Fruit fly (Drosophila melanogaster) whole organism, adult: Measurements from ENCODE around the gene Ppm1.

Experiments used
- CG11617 ChIP-seq: fragments of 200-800 bp; sonication (Bioruptor generic); optimal IDR thresholded peaks from 2 replicates; lab custom pipeline; 2017; ENCODE audit warnings: mild to moderate bottlenecking, missing biosample characterization, missing genetic modification reagents, missing genetic modification characterization
- CG12768 ChIP-seq: fragments of 200-800 bp; sonication (Bioruptor generic); optimal IDR thresholded peaks from 2 replicates; lab custom pipeline; 2017; ENCODE audit warnings: missing biosample characterization, missing genetic modification characterization, mild to moderate bottlenecking, moderate library complexity, missing genetic modification reagents
- CG14711 ChIP-seq: fragments of 200-800 bp; sonication (Bioruptor generic); optimal IDR thresholded peaks from 2 replicates; lab custom pipeline; 2018; ENCODE audit warnings: missing biosample characterization, mild to moderate bottlenecking, missing genetic modification characterization, moderate library complexity
- CG1620 ChIP-seq: fragments of 200-800 bp; sonication (Bioruptor generic); optimal IDR thresholded peaks from 2 replicates; lab custom pipeline; 2016; ENCODE audit warnings: missing biosample characterization, missing genetic modification characterization
- CG33017 ChIP-seq: fragments of 200-800 bp; sonication (Bioruptor generic); optimal IDR thresholded peaks from 2 replicates; lab custom pipeline; 2018; ENCODE audit warnings: missing biosample characterization, mild to moderate bottlenecking, missing genetic modification characterization, moderate library complexity
- CG5204 ChIP-seq: fragments of 200-800 bp; sonication (Bioruptor generic); optimal IDR thresholded peaks from 2 replicates; lab custom pipeline; 2016; ENCODE audit warnings: missing biosample characterization, missing genetic modification characterization
- CG7045 ChIP-seq: fragments of 200-800 bp; sonication (Bioruptor generic); optimal IDR thresholded peaks from 2 replicates; lab custom pipeline; 2017; ENCODE audit warnings: missing biosample characterization, mild to moderate bottlenecking, missing genetic modification characterization
- CG7101 ChIP-seq: fragments of 200-800 bp; sonication (Bioruptor generic); optimal IDR thresholded peaks from 2 replicates; lab custom pipeline; 2018; ENCODE audit warnings: missing biosample characterization, mild to moderate bottlenecking, missing genetic modification characterization, moderate library complexity
- Clk ChIP-seq: fragments of 200-800 bp; sonication (Bioruptor generic); optimal IDR thresholded peaks from 2 replicates; lab custom pipeline; 2017; ENCODE audit warnings: missing biosample characterization, missing genetic modification characterization
- Crg-1 ChIP-seq: fragments of 200-800 bp; sonication (Bioruptor generic); optimal IDR thresholded peaks from 2 replicates; lab custom pipeline; 2016; ENCODE audit warnings: missing biosample characterization, missing genetic modification characterization
- Hr96 ChIP-seq: fragments of 200-800 bp; sonication (Bioruptor generic); optimal IDR thresholded peaks from 2 replicates; lab custom pipeline; 2016; ENCODE audit warnings: missing biosample characterization, missing genetic modification characterization
- Mnt ChIP-seq: fragments of 200-800 bp; sonication (Bioruptor generic); optimal IDR thresholded peaks from 2 replicates; lab custom pipeline; 2016; ENCODE audit warnings: missing biosample characterization, mild to moderate bottlenecking, missing genetic modification characterization
- bab1 ChIP-seq: fragments of 200-800 bp; sonication (Bioruptor generic); optimal IDR thresholded peaks from 3 replicates; lab custom pipeline; 2019; ENCODE audit warnings: missing biosample characterization, mild to moderate bottlenecking, missing genetic modification characterization, moderate library complexity
- cic ChIP-seq: fragments of 200-800 bp; sonication (Bioruptor generic); optimal IDR thresholded peaks from 2 replicates; lab custom pipeline; 2017; ENCODE audit warnings: missing biosample characterization, mild to moderate bottlenecking, missing genetic modification characterization, moderate library complexity
- cnc ChIP-seq, 2 experiments: fragments of >200 bp; optimal IDR thresholded peaks; 2 replicates each; lab custom pipeline; 2017
- kay ChIP-seq: fragments of 200-800 bp; sonication (Bioruptor generic); peaks from one replicate; lab custom pipeline; 2016; ENCODE audit warnings: missing biosample characterization, missing genetic modification characterization, borderline replicate concordance
- ovo ChIP-seq: fragments of 200-800 bp; sonication (Bioruptor generic); optimal IDR thresholded peaks from 2 replicates; lab custom pipeline; 2016; ENCODE audit warnings: missing biosample characterization, missing genetic modification characterization
- pad ChIP-seq: fragments of 200-800 bp; sonication (Bioruptor generic); optimal IDR thresholded peaks from 3 replicates; lab custom pipeline; 2017; ENCODE audit warnings: missing biosample characterization, missing genetic modification characterization, mild to moderate bottlenecking, moderate library complexity, missing genetic modification reagents
- tj ChIP-seq: fragments of 200-800 bp; sonication (Bioruptor generic); optimal IDR thresholded peaks from 3 replicates; lab custom pipeline; 2017; ENCODE audit warnings: missing biosample characterization, mild to moderate bottlenecking, missing genetic modification characterization, moderate library complexity
- toe ChIP-seq: fragments of 200-800 bp; sonication (Bioruptor generic); optimal IDR thresholded peaks from 2 replicates; lab custom pipeline; 2016; ENCODE audit warnings: missing biosample characterization, missing genetic modification characterization

The Ppm1 gene

DNA sequence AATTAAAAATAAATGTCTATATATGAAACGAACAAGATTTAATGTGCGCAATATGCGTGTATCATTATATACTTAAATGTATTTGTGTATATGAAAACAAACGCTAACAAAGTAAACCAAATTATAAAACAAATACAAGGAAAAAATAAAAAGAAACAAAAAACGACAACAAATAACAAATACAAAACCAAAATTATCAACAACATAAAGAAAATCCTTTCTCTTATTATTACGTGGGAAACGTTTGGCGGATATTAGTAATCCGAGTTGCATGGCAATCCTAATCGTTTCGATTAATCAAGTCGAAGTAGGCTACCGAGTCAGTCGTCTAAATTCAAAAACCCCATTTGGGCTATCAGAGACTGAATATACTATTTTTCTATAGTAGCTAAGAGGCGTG, at the start of gene Ppm1:
Gene Ppm1, plus strand, starts transcription at position 301 of the 400 bp plus-strand sequence.
- no peak for TF ChIP-seq Clk (GFP tag; lab: Kevin White, UChicago)
- no peak for TF ChIP-seq Mnt (GFP tag; lab: Kevin White, UChicago)
- TF ChIP-seq CG11617 (GFP tag; lab: Kevin White, UChicago) = no peak
- TF ChIP-seq CG12768 (GFP tag; lab: Kevin White, UChicago) = no peak
- no peak for TF ChIP-seq cic
- no peak for TF ChIP-seq kay (GFP tag; lab: Kevin White, UChicago)
- TF ChIP-seq CG7101 (tag; lab: Kevin White, UChicago) = no peak
- no peak for TF ChIP-seq CG14711 (tag; lab: Kevin White, UChicago)
- TF ChIP-seq CG1620 = no peak
- no peak for TF ChIP-seq tj (GFP tag; lab: Kevin White, UChicago)
- TF ChIP-seq Crg-1 (GFP tag; lab: Kevin White, UChicago) = no peak
- no peak for TF ChIP-seq pad (GFP tag; lab: Kevin White, UChicago)
- no peak for TF ChIP-seq CG33017 (tag; lab: Kevin White, UChicago)
- no peak for TF ChIP-seq toe (GFP tag; lab: Kevin White, UChicago)
- TF ChIP-seq ovo (GFP tag; lab: Kevin White, UChicago) = no peak
- TF ChIP-seq cnc (optimal IDR thresholded peaks at IDR 0.05; lab: Kevin White, UChicago) = no peak
- TF ChIP-seq CG5204 (GFP tag; lab: Kevin White, UChicago) = no peak
- no peak for TF ChIP-seq Hr96 (GFP tag; lab: Kevin White, UChicago)
- TF ChIP-seq bab1 (GFP tag; lab: Kevin White, UChicago) = no peak

DNA sequence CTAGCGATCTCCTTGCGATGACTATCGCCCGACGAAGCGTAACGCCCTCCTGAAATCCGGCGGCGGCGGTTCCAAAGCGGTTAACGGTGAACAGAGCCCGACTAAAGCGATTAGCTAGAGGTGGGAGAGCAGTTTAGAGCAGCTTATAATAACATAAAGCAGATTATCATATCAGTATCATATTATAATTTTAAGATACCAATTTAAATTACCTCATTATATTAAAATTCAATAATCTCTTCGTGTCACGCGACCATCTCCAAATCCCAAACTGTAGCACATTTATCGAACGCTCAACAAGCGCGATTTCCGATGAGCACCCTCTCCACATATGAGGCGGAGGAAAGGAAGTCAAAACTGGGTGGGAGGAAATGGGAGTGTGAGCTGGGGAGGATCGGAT, 47.3 kb upstream of the Ppm1 start:
- TF ChIP-seq CG5204 (GFP tag; lab: Kevin White, UChicago) = no peak
- no peak for TF ChIP-seq CG11617 (GFP tag; lab: Kevin White, UChicago)
- TF ChIP-seq cic = no peak
- no peak for TF ChIP-seq kay (GFP tag; lab: Kevin White, UChicago)
- TF ChIP-seq CG7045 (GFP tag; lab: Kevin White, UChicago) = no peak
- no peak for TF ChIP-seq CG7101 (tag; lab: Kevin White, UChicago)
- TF ChIP-seq Clk (GFP tag; lab: Kevin White, UChicago) = no peak
- TF ChIP-seq CG12768 (GFP tag; lab: Kevin White, UChicago) = no peak
- TF ChIP-seq cnc (optimal IDR thresholded peaks at IDR 0.05; lab: Kevin White, UChicago) = no peak

DNA sequence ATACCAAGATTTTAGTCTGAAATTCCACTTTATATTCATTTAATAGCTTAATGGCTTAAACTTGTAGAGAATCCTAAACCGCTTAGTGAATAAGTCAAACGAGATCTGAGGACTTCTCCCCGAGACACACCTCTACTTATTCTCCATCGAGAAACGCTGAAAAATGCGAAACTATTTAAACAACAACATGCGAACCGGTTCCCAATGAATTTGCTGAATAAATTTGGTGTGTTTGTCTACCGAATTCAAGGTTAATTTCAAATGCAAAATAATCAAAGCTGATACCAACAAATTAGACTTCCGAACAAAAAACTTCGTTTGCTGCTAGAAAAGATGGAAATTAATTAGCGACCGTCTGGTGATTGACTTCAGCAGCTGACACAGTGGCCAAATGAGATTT, 45.0 kb upstream of the Ppm1 start:
- TF ChIP-seq tj (GFP tag; lab: Kevin White, UChicago) = no peak
- TF ChIP-seq Mnt (GFP tag; lab: Kevin White, UChicago) = no peak
- TF ChIP-seq cnc (optimal IDR thresholded peaks at IDR 0.05; lab: Kevin White, UChicago) = no peak

DNA sequence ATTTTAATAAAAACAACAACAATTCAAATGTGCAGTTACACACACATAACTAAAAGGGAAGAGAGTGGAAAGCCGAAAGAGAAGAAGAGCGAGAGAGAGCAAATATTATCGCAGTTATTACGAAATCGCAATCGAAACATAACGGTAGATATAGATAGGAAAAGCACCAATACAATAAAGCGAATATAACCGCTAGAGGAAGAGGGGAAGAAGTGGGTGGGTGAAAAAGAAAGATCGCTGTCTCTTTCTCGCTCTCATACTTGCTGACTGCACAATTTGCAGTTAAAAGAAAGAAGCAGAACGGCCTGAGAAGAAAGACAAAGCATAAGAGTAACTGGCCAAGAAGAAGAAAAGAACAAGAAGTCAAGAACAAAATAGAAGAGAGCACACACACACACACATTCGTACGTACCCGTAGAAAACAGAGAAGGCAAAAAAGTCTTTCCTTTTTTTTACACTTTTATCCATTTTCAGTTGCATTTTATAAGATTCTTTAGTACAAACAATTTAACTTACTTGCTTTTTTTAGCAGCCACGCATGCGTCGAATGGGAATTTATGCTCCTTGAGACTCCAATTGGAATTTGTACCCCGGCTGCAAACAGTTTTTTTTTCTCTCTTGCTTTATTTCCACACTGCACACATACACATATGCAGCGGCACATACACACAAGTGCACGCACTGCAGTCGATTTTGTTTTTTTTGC, 41.6 kb upstream of the Ppm1 start:
- TF ChIP-seq ovo (GFP tag; lab: Kevin White, UChicago) (peak; percentile 91), Mnt (GFP tag; lab: Kevin White, UChicago) (no peak), pad (GFP tag; lab: Kevin White, UChicago) (peak; percentile 98), tj (GFP tag; lab: Kevin White, UChicago) (peak; percentile 91), CG7101 (tag; lab: Kevin White, UChicago) (no peak), CG33017 (tag; lab: Kevin White, UChicago) (no peak), CG12768 (GFP tag; lab: Kevin White, UChicago) (peak; percentile 43), CG1620 (no peak)

DNA sequence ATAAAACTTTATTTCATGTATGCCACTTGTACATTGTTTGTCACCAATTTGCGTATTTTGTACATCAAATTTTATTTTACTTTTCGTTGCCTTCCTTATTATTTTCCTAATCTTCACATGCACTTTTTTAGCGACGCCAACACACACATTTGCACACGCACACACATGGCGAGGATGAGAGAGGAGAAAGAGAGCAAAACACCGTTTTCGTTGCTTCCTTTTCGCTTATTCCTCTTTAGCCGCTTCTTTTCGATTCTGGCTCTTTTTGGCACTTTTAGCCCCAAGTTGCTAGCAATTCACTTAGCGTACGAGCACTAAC, 41.1 kb upstream of the Ppm1 start:
- TF ChIP-seq CG7045 (GFP tag; lab: Kevin White, UChicago) (no peak), cic (no peak), CG7101 (tag; lab: Kevin White, UChicago) (no peak), CG11617 (GFP tag; lab: Kevin White, UChicago) (no peak), CG12768 (GFP tag; lab: Kevin White, UChicago) (no peak), pad (GFP tag; lab: Kevin White, UChicago) (no peak), Clk (GFP tag; lab: Kevin White, UChicago) (no peak), CG1620 (no peak), kay (GFP tag; lab: Kevin White, UChicago) (no peak)

DNA sequence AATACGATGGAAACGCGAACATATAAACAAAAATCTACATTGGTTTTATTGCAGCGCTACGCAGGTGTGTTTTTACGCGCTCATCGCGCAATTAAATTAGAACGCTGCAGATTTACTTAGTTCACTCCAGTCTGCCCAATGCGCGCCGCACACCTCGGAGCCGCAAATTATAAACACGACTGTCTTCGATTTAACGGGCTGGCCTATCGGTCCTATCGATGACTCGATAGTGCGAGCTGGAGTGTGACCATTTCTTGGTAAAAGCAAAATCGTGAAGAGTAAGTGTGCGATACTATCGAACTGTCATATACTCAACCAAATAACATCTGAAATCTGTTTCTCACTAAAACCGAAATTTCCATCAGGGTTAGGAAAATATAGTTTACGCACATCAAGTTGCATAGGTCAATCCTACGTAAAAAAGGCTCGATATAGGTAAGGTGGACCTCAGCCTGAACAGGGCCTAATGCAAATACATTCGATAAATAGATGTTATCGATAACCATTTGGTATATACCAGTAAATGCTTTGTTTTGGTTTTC, 40.6 kb upstream of the Ppm1 start, which contains the start of the genes klar and BORCS6:
Gene klar, minus strand, starts transcription at position 183 of the 542 bp plus-strand sequence.
Gene BORCS6, plus strand, starts transcription at position 420 of the 542 bp plus-strand sequence.
- peak; percentile 54 for TF ChIP-seq CG7101 (tag; lab: Kevin White, UChicago)
- peak; percentile 48 for TF ChIP-seq ovo (GFP tag; lab: Kevin White, UChicago)
- no peak for TF ChIP-seq cnc (optimal IDR thresholded peaks at IDR 0.05; lab: Kevin White, UChicago)
- peak; percentile 4 for TF ChIP-seq pad (GFP tag; lab: Kevin White, UChicago)
- TF ChIP-seq CG14711 (tag; lab: Kevin White, UChicago) = peak; percentile 46
- TF ChIP-seq tj (GFP tag; lab: Kevin White, UChicago) = peak; percentile 40
- no peak for TF ChIP-seq CG12768 (GFP tag; lab: Kevin White, UChicago)
- no peak for TF ChIP-seq CG33017 (tag; lab: Kevin White, UChicago)
- TF ChIP-seq Hr96 (GFP tag; lab: Kevin White, UChicago) = peak; percentile 78
- peak; percentile 35 for TF ChIP-seq cic
- peak; percentile 27 for TF ChIP-seq CG7045 (GFP tag; lab: Kevin White, UChicago)
- peak; percentile 14 for TF ChIP-seq CG11617 (GFP tag; lab: Kevin White, UChicago)
- TF ChIP-seq Clk (GFP tag; lab: Kevin White, UChicago) = no peak
- peak; percentile 72 for TF ChIP-seq bab1 (GFP tag; lab: Kevin White, UChicago)
- no peak for TF ChIP-seq CG5204 (GFP tag; lab: Kevin White, UChicago)
- TF ChIP-seq Mnt (GFP tag; lab: Kevin White, UChicago) = peak; percentile 73
- no peak for TF ChIP-seq kay (GFP tag; lab: Kevin White, UChicago)
- peak; percentile 46 for TF ChIP-seq CG1620
- no peak for TF ChIP-seq toe (GFP tag; lab: Kevin White, UChicago)
- no peak for TF ChIP-seq Crg-1 (GFP tag; lab: Kevin White, UChicago)
